Fruit fly (Drosophila melanogaster): ENCODE results near the gene CG9698.

- no peak for TF ChIP-seq CG15710 (tag; optimal IDR thresholded peaks at IDR 0.05)
- TF ChIP-seq Snoo (tag; optimal IDR thresholded peaks at IDR 0.05): no peak
- no peak for TF ChIP-seq CG32121 (GFP tag; IDR thresholded peaks at IDR 0.05)
- TF ChIP-seq D1 (tag; optimal IDR thresholded peaks at IDR 0.05): no peak
- no peak for TF ChIP-seq CG34367 (tag; optimal IDR thresholded peaks at IDR 0.05)
- TF ChIP-seq Ets98B (GFP tag; IDR thresholded peaks at IDR 0.05): no peak
- TF ChIP-seq CG10348 (GFP tag; IDR thresholded peaks at IDR 0.05): no peak
- TF ChIP-seq CG17806 (tag; optimal IDR thresholded peaks at IDR 0.05): no peak
- no peak for TF ChIP-seq CG8159 (tag; optimal IDR thresholded peaks at IDR 0.05)
- no peak for TF ChIP-seq CG12605 (GFP tag; IDR thresholded peaks at IDR 0.05)
- TF ChIP-seq EcR (GFP tag; optimal IDR thresholded peaks at IDR 0.05): no peak
- no peak for TF ChIP-seq fd96Ca (GFP tag; IDR thresholded peaks at IDR 0.05)
- TF ChIP-seq rn (GFP tag; IDR thresholded peaks at IDR 0.05): no peak
- TF ChIP-seq gl (tag; optimal IDR thresholded peaks at IDR 0.05): no peak
These were observed 2.5 kb upstream of the CG9698 start, which contains the start of gene PH4alphaNE2 for dm6 chr3R:30512114-30512513.

All from whole organism, pupa.